Fruit fly (Drosophila melanogaster): Measurements from ENCODE around the gene CG31954.

Gene CG31954

dm6 chr2L:3482037-3482436 is 27.9 kb downstream of the CG31954 start (continued):
- TF ChIP-seq dac (GFP tag; optimal IDR thresholded peaks at IDR 0.05): peak; percentile 51
- TF ChIP-seq acj6 (GFP tag; optimal IDR thresholded peaks at IDR 0.05): no peak
- TF ChIP-seq CG8632 (GFP tag; optimal IDR thresholded peaks at IDR 0.05): no peak
- no peak for TF ChIP-seq Blimp-1 (GFP tag; optimal IDR thresholded peaks at IDR 0.05)
- TF ChIP-seq CG34406 (GFP tag; optimal IDR thresholded peaks at IDR 0.05): no peak
- peak; percentile 9 for TF ChIP-seq Hr39 (GFP tag; optimal IDR thresholded peaks at IDR 0.05)
- TF ChIP-seq topi (GFP tag; optimal IDR thresholded peaks at IDR 0.05): peak; percentile 0
- no peak for TF ChIP-seq CG9139 (GFP tag; optimal IDR thresholded peaks at IDR 0.05)
- TF ChIP-seq CG15336 (GFP tag; IDR thresholded peaks at IDR 0.05): peak; percentile 86
- peak; percentile 55 for TF ChIP-seq CG4318 (GFP tag; optimal IDR thresholded peaks at IDR 0.05)
- no peak for TF ChIP-seq esn (GFP tag; optimal IDR thresholded peaks at IDR 0.05)
- TF ChIP-seq Eip78C (GFP tag): peak; percentile 81
- no peak for TF ChIP-seq dsx (GFP tag; optimal IDR thresholded peaks at IDR 0.05; ENCODE audit: poor library complexity, severe bottlenecking)
- no peak for TF ChIP-seq CG11902 (GFP tag; optimal IDR thresholded peaks at IDR 0.05)
- TF ChIP-seq CG31627 (GFP tag; optimal IDR thresholded peaks at IDR 0.05): no peak
- TF ChIP-seq CG8319 (GFP tag; optimal IDR thresholded peaks at IDR 0.05): no peak
- peak; percentile 52 for TF ChIP-seq pdm3 (GFP tag; optimal IDR thresholded peaks at IDR 0.05)
- no peak for TF ChIP-seq Sox102F (GFP tag; optimal IDR thresholded peaks at IDR 0.05)
- peak; percentile 85 for TF ChIP-seq eg (GFP tag; IDR thresholded peaks at IDR 0.05)
- TF ChIP-seq Lpt (GFP tag; optimal IDR thresholded peaks at IDR 0.05): peak; percentile 17
- TF ChIP-seq OdsH (GFP tag; optimal IDR thresholded peaks at IDR 0.05): peak; percentile 41
- no peak for TF ChIP-seq Hr38 (GFP tag; optimal IDR thresholded peaks at IDR 0.05)

- TF ChIP-seq achi (GFP tag; optimal IDR thresholded peaks at IDR 0.05): no peak
- TF ChIP-seq spab (GFP tag; optimal IDR thresholded peaks at IDR 0.05): no peak
- TF ChIP-seq lz (GFP tag; optimal IDR thresholded peaks at IDR 0.05): no peak
- no peak for TF ChIP-seq CG7368 (GFP tag; optimal IDR thresholded peaks at IDR 0.05)
- TF ChIP-seq CG9139 (GFP tag; optimal IDR thresholded peaks at IDR 0.05): no peak
- TF ChIP-seq Lpt (GFP tag; optimal IDR thresholded peaks at IDR 0.05): no peak
- no peak for TF ChIP-seq CG6276 (GFP tag; optimal IDR thresholded peaks at IDR 0.05)
- TF ChIP-seq cyc (GFP tag; optimal IDR thresholded peaks at IDR 0.05): no peak
- TF ChIP-seq Eip78C (GFP tag): peak; percentile 41
- no peak for TF ChIP-seq CG6792 (GFP tag; optimal IDR thresholded peaks at IDR 0.05)
- TF ChIP-seq Eip75B (GFP tag; optimal IDR thresholded peaks at IDR 0.05): no peak
- no peak for TF ChIP-seq CG1621 (tag; optimal IDR thresholded peaks at IDR 0.05)
- peak; percentile 55 for TF ChIP-seq svp (GFP tag)
- no peak for TF ChIP-seq CG11762 (GFP tag; optimal IDR thresholded peaks at IDR 0.05; ENCODE audit: insufficient read depth)
- no peak for TF ChIP-seq CG31627 (GFP tag; optimal IDR thresholded peaks at IDR 0.05)
- no peak for TF ChIP-seq CG11902 (GFP tag; optimal IDR thresholded peaks at IDR 0.05)
- TF ChIP-seq CG32006 (GFP tag; optimal IDR thresholded peaks at IDR 0.05): no peak
- no peak for TF ChIP-seq fkh (GFP tag; optimal IDR thresholded peaks at IDR 0.05)
- TF ChIP-seq esn (GFP tag; optimal IDR thresholded peaks at IDR 0.05): peak; percentile 8
- TF ChIP-seq pdm3 (GFP tag; optimal IDR thresholded peaks at IDR 0.05): peak; percentile 21
- no peak for TF ChIP-seq vri (GFP tag; optimal IDR thresholded peaks at IDR 0.05)
- no peak for TF ChIP-seq Hr39 (GFP tag; optimal IDR thresholded peaks at IDR 0.05)
- no peak for TF ChIP-seq CG6163 (GFP tag; IDR thresholded peaks at IDR 0.05)
- no peak for TF ChIP-seq CG11294 (GFP tag; IDR thresholded peaks at IDR 0.05)
- TF ChIP-seq net (GFP tag; optimal IDR thresholded peaks at IDR 0.05): no peak
These were observed 29.5 kb downstream of the CG31954 start for dm6 chr2L:3480443-3480839.

- peak; percentile 50 for TF ChIP-seq svp (GFP tag)
- TF ChIP-seq dac (GFP tag; optimal IDR thresholded peaks at IDR 0.05): no peak
- TF ChIP-seq CG8319 (GFP tag; optimal IDR thresholded peaks at IDR 0.05): no peak
- no peak for TF ChIP-seq CG11902 (GFP tag; optimal IDR thresholded peaks at IDR 0.05)
- peak; percentile 12 for TF ChIP-seq fkh (GFP tag; optimal IDR thresholded peaks at IDR 0.05)
- TF ChIP-seq fd85E (GFP tag; optimal IDR thresholded peaks at IDR 0.05): no peak
- no peak for TF ChIP-seq Eip75B (GFP tag; optimal IDR thresholded peaks at IDR 0.05)
- TF ChIP-seq CG11294 (GFP tag; IDR thresholded peaks at IDR 0.05): no peak
- TF ChIP-seq CG16779 (tag; optimal IDR thresholded peaks at IDR 0.05): no peak
- TF ChIP-seq CG6792 (GFP tag; optimal IDR thresholded peaks at IDR 0.05): no peak
- peak; percentile 46 for TF ChIP-seq vri (GFP tag; optimal IDR thresholded peaks at IDR 0.05)
- no peak for TF ChIP-seq CG31627 (GFP tag; optimal IDR thresholded peaks at IDR 0.05)
These were observed 30.0 kb downstream of the CG31954 start for dm6 chr2L:3479697-3480442.

Data from whole organism, prepupa.